Worm (Caenorhabditis elegans) whole organism, L4 larva: Measurements from ENCODE around the gene ZK622.1.

Experiments used
- D1046.2 ChIP-seq: fragments of 200-800 bp; sonication (Bioruptor generic); IDR thresholded peaks from 2 replicates; pipeline ENCODE4 v1.3.6; 2022; ENCODE audit warnings: missing genetic modification characterization, missing compliant biosample characterization
- F10B5.3 ChIP-seq: sonication (generic microtip); optimal IDR thresholded peaks from 2 replicates; lab custom pipeline; 2016; ENCODE audit warnings: mild to moderate bottlenecking, missing genetic modification characterization, missing compliant biosample characterization
- F26F4.8 ChIP-seq: fragments of 200-800 bp; sonication (Bioruptor generic); conservative IDR thresholded peaks from 2 replicates; pipeline ENCODE4 v1.3.6; 2022; ENCODE audit warnings: missing genetic modification characterization, missing compliant biosample characterization
- F44E2.7 ChIP-seq: fragments of 200-800 bp; sonication (Bioruptor generic); IDR thresholded peaks from 2 replicates; pipeline ENCODE4 v2.1.2; 2022; ENCODE audit warnings: missing genetic modification characterization, missing compliant biosample characterization
- F49E8.2 ChIP-seq: sonication (generic microtip); optimal IDR thresholded peaks from 2 replicates; lab custom pipeline; 2016; ENCODE audit warnings: missing compliant biosample characterization, mild to moderate bottlenecking, missing genetic modification characterization, borderline replicate concordance
- T26A8.4 ChIP-seq: fragments of 200-800 bp; sonication (Bioruptor generic); IDR thresholded peaks from 2 replicates; pipeline ENCODE4 v1.3.6; 2022; ENCODE audit warnings: missing genetic modification characterization, missing compliant biosample characterization
- Y105C5A.15 ChIP-seq: fragments of 200-800 bp; sonication (Bioruptor generic); IDR thresholded peaks from 2 replicates; pipeline ENCODE4 v1.3.6; 2022; ENCODE audit warnings: missing genetic modification characterization, missing compliant biosample characterization
- Y48G9A.11 ChIP-seq: fragments of 200-800 bp; sonication (Bioruptor generic); IDR thresholded peaks from 2 replicates; pipeline ENCODE4 v1.3.6; 2022; ENCODE audit warnings: missing genetic modification reagents, missing genetic modification characterization, missing compliant biosample characterization
- Y5F2A.4 ChIP-seq: fragments of 200-800 bp; sonication (Bioruptor generic); optimal IDR thresholded peaks from 2 replicates; lab custom pipeline; 2018; ENCODE audit warnings: mild to moderate bottlenecking, missing genetic modification characterization, missing compliant biosample characterization
- ZK337.2 ChIP-seq: fragments of 200-800 bp; sonication (Bioruptor generic); IDR thresholded peaks from 2 replicates; pipeline ENCODE4 v1.3.6; 2022; ENCODE audit warnings: missing genetic modification reagents, missing genetic modification characterization, missing compliant biosample characterization
- aly-2 ChIP-seq: sonication (generic microtip); optimal IDR thresholded peaks from 2 replicates; lab custom pipeline; 2018; ENCODE audit warnings: missing biosample characterization, missing genetic modification characterization
- ceh-20 ChIP-seq: fragments of 200-800 bp; sonication (Bioruptor generic); IDR thresholded peaks from 2 replicates; pipeline ENCODE4 v1.3.6; 2022; ENCODE audit warnings: missing genetic modification reagents, missing genetic modification characterization, missing compliant biosample characterization
- ceh-44 ChIP-seq: fragments of 200-800 bp; sonication (Bioruptor generic); IDR thresholded peaks from 2 replicates; pipeline ENCODE4 v1.3.6; 2022; ENCODE audit warnings: missing genetic modification reagents, missing genetic modification characterization, missing compliant biosample characterization
- ceh-62 ChIP-seq: sonication (generic microtip); optimal IDR thresholded peaks from 2 replicates; lab custom pipeline; 2017; ENCODE audit warnings: missing biosample characterization, missing genetic modification characterization
- ceh-82 ChIP-seq: sonication (generic microtip); optimal IDR thresholded peaks from 2 replicates; lab custom pipeline; 2017; ENCODE audit warnings: missing biosample characterization, missing genetic modification characterization
- ces-1 ChIP-seq: fragments of 150-350 bp; sonication (generic microtip); optimal IDR thresholded peaks from 4 replicates; lab custom pipeline; 2014; ENCODE audit warnings: missing biosample characterization, missing genetic modification reagents, missing genetic modification characterization
- ctbp-1 ChIP-seq: fragments of 200-800 bp; sonication (Bioruptor generic); IDR thresholded peaks from 2 replicates; pipeline ENCODE4 v1.3.6; 2022; ENCODE audit warnings: missing genetic modification reagents, missing genetic modification characterization, missing compliant biosample characterization
- daf-16 ChIP-seq, 3 experiments: sonication (generic microtip); optimal IDR thresholded peaks; 2 replicates each; lab custom pipeline; 2016 to 2017; ENCODE audit warnings: missing genetic modification characterization in 3 of 3, missing genetic modification reagents in 3 of 3, mild to moderate bottlenecking in 2 of 3, missing compliant biosample characterization in 2 of 3, missing biosample characterization in 1 of 3, moderate library complexity in 1 of 3
- daf-19 ChIP-seq: fragments of 200-800 bp; sonication (Bioruptor generic); conservative IDR thresholded peaks from 2 replicates; pipeline ENCODE4 v1.3.6; 2022; ENCODE audit warnings: missing genetic modification characterization, missing compliant biosample characterization
- dmd-6 ChIP-seq: fragments of 200-800 bp; sonication (Bioruptor generic); IDR thresholded peaks from 2 replicates; pipeline ENCODE4 v1.3.6; 2022; ENCODE audit warnings: missing genetic modification reagents, missing genetic modification characterization, missing compliant biosample characterization
- dmd-9 ChIP-seq: fragments of 200-800 bp; sonication (Bioruptor generic); IDR thresholded peaks from 2 replicates; pipeline ENCODE4 v1.3.6; 2022; ENCODE audit warnings: missing genetic modification reagents, missing genetic modification characterization, missing compliant biosample characterization
- dpl-1 ChIP-seq: fragments of 150-350 bp; optimal IDR thresholded peaks from 2 replicates; lab custom pipeline; 2014; ENCODE audit warnings: missing biosample characterization, missing genetic modification reagents, missing genetic modification characterization
- gei-8 ChIP-seq: fragments of 200-800 bp; sonication (Bioruptor generic); optimal IDR thresholded peaks from 2 replicates; lab custom pipeline; 2018; ENCODE audit warnings: mild to moderate bottlenecking, missing genetic modification characterization, missing compliant biosample characterization
- hif-1 ChIP-seq, 2 experiments: sonication (generic microtip); optimal IDR thresholded peaks; 2 replicates each; lab custom pipeline; 2016 to 2017; ENCODE audit warnings: missing compliant biosample characterization in 2 of 2, missing genetic modification characterization in 2 of 2, missing genetic modification reagents in 2 of 2, missing genotype in 2 of 2, mild to moderate bottlenecking in 1 of 2
- hlh-30 ChIP-seq: sonication (generic microtip); optimal IDR thresholded peaks from 2 replicates; lab custom pipeline; 2017; ENCODE audit warnings: antibody characterized with exemption, mild to moderate bottlenecking, missing genetic modification characterization, missing compliant biosample characterization; ENCODE audit not compliant: insufficient read depth
- hmg-1.1 ChIP-seq: fragments of 200-800 bp; sonication (Bioruptor generic); IDR thresholded peaks from 2 replicates; pipeline ENCODE4 v1.3.6; 2022; ENCODE audit warnings: missing genetic modification reagents, missing genetic modification characterization, missing compliant biosample characterization
- lim-7 ChIP-seq: fragments of 200-800 bp; sonication (Bioruptor generic); IDR thresholded peaks from 2 replicates; pipeline ENCODE4 v1.3.6; 2022; ENCODE audit warnings: missing genetic modification characterization, missing compliant biosample characterization
- lin-13 ChIP-seq: fragments of 150-350 bp; optimal IDR thresholded peaks from 2 replicates; lab custom pipeline; 2014; ENCODE audit warnings: missing biosample characterization, missing genetic modification reagents, missing genetic modification characterization
- lin-29 ChIP-seq: fragments of 200-800 bp; sonication (Bioruptor generic); IDR thresholded peaks from 2 replicates; pipeline ENCODE4 v1.3.6; 2022; ENCODE audit warnings: missing genetic modification reagents, missing genetic modification characterization, missing compliant biosample characterization
- lsy-2 ChIP-seq, 2 experiments: fragments of 150-350 bp in 1 of 2; sonication (generic microtip) in 1 of 2; optimal IDR thresholded peaks; 2 replicates each; lab custom pipeline; 2014 to 2017; ENCODE audit warnings: missing biosample characterization in 2 of 2, missing genetic modification characterization in 2 of 2
- mep-1 ChIP-seq: fragments of 150-350 bp; sonication (generic microtip); optimal IDR thresholded peaks from 3 replicates; lab custom pipeline; 2014; ENCODE audit warnings: missing biosample characterization, missing genetic modification characterization
- mxl-3 ChIP-seq: fragments of 200-800 bp; sonication (Bioruptor generic); optimal IDR thresholded peaks from 2 replicates; lab custom pipeline; 2018; ENCODE audit warnings: mild to moderate bottlenecking, missing genetic modification characterization, missing compliant biosample characterization
- nhr-25 ChIP-seq: sonication (generic microtip); optimal IDR thresholded peaks from 2 replicates; lab custom pipeline; 2017; ENCODE audit warnings: missing genetic modification characterization, mild to moderate bottlenecking, missing compliant biosample characterization, antibody characterized with exemption, moderate library complexity, borderline replicate concordance; ENCODE audit not compliant: insufficient read depth
- nhr-28 ChIP-seq: fragments of 150-350 bp; optimal IDR thresholded peaks from 2 replicates; lab custom pipeline; 2014; ENCODE audit warnings: missing biosample characterization, missing genetic modification characterization
- nhr-42 ChIP-seq: fragments of 200-800 bp; sonication (Bioruptor generic); IDR thresholded peaks from 2 replicates; pipeline ENCODE4 v1.3.6; 2022; ENCODE audit warnings: missing genetic modification characterization, missing compliant biosample characterization
- nhr-48 ChIP-seq: sonication (generic microtip); optimal IDR thresholded peaks from 2 replicates; lab custom pipeline; 2016; ENCODE audit warnings: mild to moderate bottlenecking, missing genetic modification characterization, missing compliant biosample characterization
- nhr-6 ChIP-seq: fragments of 150-350 bp; optimal IDR thresholded peaks from 2 replicates; lab custom pipeline; 2014; ENCODE audit warnings: missing biosample characterization, missing genetic modification characterization
- nhr-77 ChIP-seq: fragments of 150-350 bp; optimal IDR thresholded peaks from 2 replicates; lab custom pipeline; 2014; ENCODE audit warnings: missing biosample characterization, missing genetic modification characterization
- pha-4 ChIP-seq, 2 experiments: fragments of 150-350 bp in 1 of 2; fragments of 200-800 bp in 1 of 2; sonication (Bioruptor generic) in 1 of 2; IDR thresholded peaks in 1 of 2; optimal IDR thresholded peaks in 1 of 2; 2 replicates each; pipeline versions ENCODE4 v1.3.6 to Lab custom; 2014 to 2022; ENCODE audit warnings: missing genetic modification characterization in 2 of 2, missing genetic modification reagents in 2 of 2, missing biosample characterization in 1 of 2, missing compliant biosample characterization in 1 of 2
- php-3 ChIP-seq: fragments of 200-800 bp; sonication (Bioruptor generic); IDR thresholded peaks from 2 replicates; pipeline ENCODE4 v1.3.6; 2022; ENCODE audit warnings: missing genetic modification reagents, missing genetic modification characterization, missing compliant biosample characterization
- rbr-2 ChIP-seq: sonication (generic microtip); optimal IDR thresholded peaks from 2 replicates; lab custom pipeline; 2016; ENCODE audit warnings: missing genotype, missing genetic modification characterization, missing compliant biosample characterization
- snpc-1.2 ChIP-seq: fragments of 200-800 bp; sonication (Bioruptor generic); IDR thresholded peaks from 2 replicates; pipeline ENCODE4 v1.3.6; 2022; ENCODE audit warnings: missing genetic modification reagents, missing genetic modification characterization, missing compliant biosample characterization
- snpc-4 ChIP-seq: fragments of 150-350 bp; optimal IDR thresholded peaks from 2 replicates; lab custom pipeline; 2014; ENCODE audit warnings: missing biosample characterization, missing genetic modification characterization
- spr-1 ChIP-seq: sonication (generic microtip); optimal IDR thresholded peaks from 2 replicates; lab custom pipeline; 2016; ENCODE audit warnings: mild to moderate bottlenecking, missing genetic modification characterization, missing compliant biosample characterization
- unc-130 ChIP-seq: sonication (generic microtip); optimal IDR thresholded peaks from 2 replicates; lab custom pipeline; 2016; ENCODE audit warnings: missing genetic modification reagents, missing genetic modification characterization, missing compliant biosample characterization
- vab-7 ChIP-seq: fragments of 200-800 bp; sonication (Bioruptor generic); IDR thresholded peaks from 2 replicates; pipeline ENCODE4 v1.3.6; 2022; ENCODE audit warnings: missing genetic modification reagents, missing genetic modification characterization, missing compliant biosample characterization
- zag-1 ChIP-seq: fragments of 150-350 bp; optimal IDR thresholded peaks from 2 replicates; lab custom pipeline; 2014; ENCODE audit warnings: missing biosample characterization, missing genetic modification characterization
- zip-11 ChIP-seq: fragments of 200-800 bp; sonication (Bioruptor generic); IDR thresholded peaks from 2 replicates; pipeline ENCODE4 v1.3.6; 2022; ENCODE audit warnings: missing genetic modification characterization, missing compliant biosample characterization

ZK622.1 gene

ce11 chrII:5293287-5293850 lies at the start of gene ZK622.1:
TSS of gene ZK622.1 (plus strand) at chrII:5293800.
- TF ChIP-seq nhr-25 (tag; lab: Kevin White, UChicago): no peak
- 0 out of 2 replicates have a peak, but pooled peaks have one; percentile 66 for TF ChIP-seq F44E2.7
- TF ChIP-seq vab-7 (GFP tag; lab: Robert Waterston, UW): peak; percentile 80
- TF ChIP-seq zag-1 (tag; lab: Kevin White, UChicago): no peak
- peak; percentile 49 for TF ChIP-seq gei-8
- peak; percentile 66 for TF ChIP-seq ZK337.2 (GFP tag; lab: Robert Waterston, UW)
- TF ChIP-seq nhr-28: no peak
- TF ChIP-seq T26A8.4 (GFP tag; lab: Robert Waterston, UW): peak; percentile 65; the same call in 1 of the 2 replicates
- TF ChIP-seq Y105C5A.15 (GFP tag; lab: Robert Waterston, UW): 0 out of 2 replicates have a peak, but pooled peaks have one; percentile 55
- TF ChIP-seq php-3 (GFP tag; lab: Robert Waterston, UW): 0 out of 2 replicates have a peak, but pooled peaks have one; percentile 36
- TF ChIP-seq rbr-2: peak; percentile 20
- TF ChIP-seq lin-29: no peak
- peak; percentile 38 for TF ChIP-seq unc-130 (GFP tag; lab: Kevin White, UChicago)
- TF ChIP-seq nhr-42 (GFP tag; lab: Robert Waterston, UW): 0 out of 2 replicates have a peak, but pooled peaks have one; percentile 54
- TF ChIP-seq dmd-6 (GFP tag; lab: Robert Waterston, UW): peak; percentile 44
- TF ChIP-seq D1046.2: peak; percentile 84; the same call in 1 of the 2 replicates
- TF ChIP-seq lin-13: no peak
- no peak for TF ChIP-seq ceh-62 (tag; lab: Kevin White, UChicago)
- TF ChIP-seq mxl-3 (GFP tag; lab: Kevin White, UChicago): peak; percentile 19
- TF ChIP-seq nhr-48: peak; percentile 13
- peak in 1 of 2 experiments; percentile 24 for TF ChIP-seq hif-1 (tag; optimal IDR thresholded peaks at IDR 0.05; lab: Kevin White, UChicago)
- peak; percentile 33 for TF ChIP-seq mep-1 (tag; lab: Kevin White, UChicago)
- TF ChIP-seq daf-16 (GFP tag; optimal IDR thresholded peaks at IDR 0.05; lab: Kevin White, UChicago): peak; percentile 6 to 41
- TF ChIP-seq daf-16 (tag; optimal IDR thresholded peaks at IDR 0.05; lab: Kevin White, UChicago): no peak
- peak; percentile 87; the same call in 1 of the 2 replicates for TF ChIP-seq F26F4.8 (GFP tag; lab: Robert Waterston, UW)
- peak in 1 of 2 experiments; percentile 42 for TF ChIP-seq lsy-2 (tag; optimal IDR thresholded peaks at IDR 0.05; lab: Kevin White, UChicago)
- no peak for TF ChIP-seq ces-1 (GFP tag; lab: Kevin White, UChicago)
- TF ChIP-seq aly-2 (tag; lab: Kevin White, UChicago): no peak
- peak; percentile 66 for TF ChIP-seq pha-4 (GFP tag; IDR thresholded peaks at IDR 0.05; lab: Robert Waterston, UW)
- no peak for TF ChIP-seq pha-4 (tag; optimal IDR thresholded peaks at IDR 0.05; lab: Kevin White, UChicago)
- peak; percentile 49 for TF ChIP-seq ctbp-1 (GFP tag; lab: Robert Waterston, UW)
- peak; percentile 39 for TF ChIP-seq nhr-6 (tag; lab: Kevin White, UChicago)
- TF ChIP-seq zip-11 (GFP tag; lab: Robert Waterston, UW): 0 out of 2 replicates have a peak, but pooled peaks have one; percentile 19
- TF ChIP-seq F49E8.2: no peak
- TF ChIP-seq Y5F2A.4 (GFP tag; lab: Kevin White, UChicago): no peak
- no peak for TF ChIP-seq nhr-77 (tag; lab: Kevin White, UChicago)
- TF ChIP-seq daf-19 (GFP tag; lab: Robert Waterston, UW): peak; percentile 64
- peak; percentile 14 for TF ChIP-seq dpl-1
- TF ChIP-seq ceh-44 (GFP tag; lab: Robert Waterston, UW): peak; percentile 60; the same call in 1 of the 2 replicates
- TF ChIP-seq hlh-30 (tag; lab: Kevin White, UChicago): no peak
- TF ChIP-seq lim-7 (GFP tag; lab: Robert Waterston, UW): peak; percentile 95
- TF ChIP-seq dmd-9 (GFP tag; lab: Robert Waterston, UW): peak; percentile 63; the same call in 1 of the 2 replicates
- no peak for TF ChIP-seq ceh-82 (tag; lab: Kevin White, UChicago)
- TF ChIP-seq spr-1: peak; percentile 23
- peak; percentile 63 for TF ChIP-seq snpc-1.2 (GFP tag; lab: Robert Waterston, UW)
- TF ChIP-seq snpc-4 (tag; lab: Kevin White, UChicago): no peak
- TF ChIP-seq ceh-20 (GFP tag; lab: Robert Waterston, UW): peak; percentile 74
- TF ChIP-seq F10B5.3 (tag; lab: Kevin White, UChicago): no peak
- TF ChIP-seq Y48G9A.11: peak; percentile 70; the same call in 1 of the 2 replicates
- peak; percentile 78 for TF ChIP-seq hmg-1.1
